Worm (Caenorhabditis elegans): Measurements from ENCODE around the gene C18G1.1.

Gene C18G1.1

ce11 chrV:4731154-4731961, 46.4 kb upstream of the C18G1.1 start, which contains the start of gene F39G3.3 (continued):
- TF ChIP-seq nhr-237 (tag; optimal IDR thresholded peaks at IDR 0.05) (no peak), blmp-1 (tag; optimal IDR thresholded peaks at IDR 0.05) (peak; percentile 46), aly-2 (tag; optimal IDR thresholded peaks at IDR 0.05) (no peak), irx-1 (tag; optimal IDR thresholded peaks at IDR 0.05) (peak; percentile 42), mdl-1 (tag; optimal IDR thresholded peaks at IDR 0.05) (peak in 1 of 2 experiments; percentile 30), ets-5 (GFP tag; IDR thresholded peaks at IDR 0.05) (no peak), efl-1 (optimal IDR thresholded peaks at IDR 0.05) (peak; percentile 33 to 55), efl-1 (GFP tag; optimal IDR thresholded peaks at IDR 0.05 in 1 of 2) (peak; percentile 35 to 95), zag-1 (tag; optimal IDR thresholded peaks at IDR 0.05) (no peak), dsc-1 (tag; optimal IDR thresholded peaks at IDR 0.05) (peak; percentile 73), F16B12.6 (tag; optimal IDR thresholded peaks at IDR 0.05) (no peak), nhr-90 (tag; optimal IDR thresholded peaks at IDR 0.05; ENCODE audit: poor library complexity) (peak; percentile 69), aha-1 (tag; optimal IDR thresholded peaks at IDR 0.05) (no peak), nhr-47 (tag; optimal IDR thresholded peaks at IDR 0.05) (peak; percentile 65), jun-1 (tag; optimal IDR thresholded peaks at IDR 0.05) (no peak), nhr-20 (tag; optimal IDR thresholded peaks at IDR 0.05) (peak; percentile 57), sptf-1 (tag; optimal IDR thresholded peaks at IDR 0.05) (no peak), lin-13 (GFP tag; optimal IDR thresholded peaks at IDR 0.05) (peak; percentile 40)

DNA sequence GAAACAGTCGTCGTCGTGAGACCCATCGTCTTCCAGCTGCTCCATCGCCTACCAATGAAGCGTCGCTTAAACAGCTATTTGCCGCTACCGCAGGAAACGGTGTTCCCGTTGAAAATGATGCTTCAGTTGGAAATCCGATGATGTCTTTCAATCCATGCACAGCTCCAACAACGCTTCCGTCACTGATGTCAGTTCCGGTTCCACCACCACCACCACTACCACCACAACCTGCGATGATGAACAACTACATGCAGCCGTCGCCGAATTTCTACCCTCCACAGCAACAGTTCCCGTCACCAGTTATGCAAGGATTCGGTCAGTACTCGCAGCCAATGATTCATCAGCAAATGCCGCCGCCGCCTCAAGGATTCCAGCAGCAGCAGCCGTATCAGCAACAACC, 43.8 kb upstream of the C18G1.1 start:
- TF ChIP-seq vab-15 (tag; optimal IDR thresholded peaks at IDR 0.05) (no peak), fkh-10 (GFP tag; optimal IDR thresholded peaks at IDR 0.05) (no peak), alr-1 (tag; optimal IDR thresholded peaks at IDR 0.05; ENCODE audit: borderline replicate concordance) (no peak), nhr-90 (tag; optimal IDR thresholded peaks at IDR 0.05; ENCODE audit: poor library complexity) (no peak), pag-3 (tag; optimal IDR thresholded peaks at IDR 0.05; ENCODE audit: borderline replicate concordance, insufficient read depth) (no peak), nhr-20 (tag; optimal IDR thresholded peaks at IDR 0.05) (no peak), elt-3 (tag; optimal IDR thresholded peaks at IDR 0.05) (no peak), pqm-1 (tag; optimal IDR thresholded peaks at IDR 0.05) (no peak), tlp-1 (tag; optimal IDR thresholded peaks at IDR 0.05) (no peak), sup-37 (GFP tag; optimal IDR thresholded peaks at IDR 0.05) (no peak), zag-1 (tag; optimal IDR thresholded peaks at IDR 0.05) (no peak), skn-1 (tag; optimal IDR thresholded peaks at IDR 0.05) (no peak), dpl-1 (GFP tag; optimal IDR thresholded peaks at IDR 0.05) (no peak), ceh-82 (tag; optimal IDR thresholded peaks at IDR 0.05) (no peak), aly-2 (tag; optimal IDR thresholded peaks at IDR 0.05) (no peak), ceh-88 (GFP tag; IDR thresholded peaks at IDR 0.05) (no peak), pax-3 (tag; optimal IDR thresholded peaks at IDR 0.05) (no peak)

- no peak for TF ChIP-seq fos-1 (tag; optimal IDR thresholded peaks at IDR 0.05)
These were observed 43.2 kb upstream of the C18G1.1 start for ce11 chrV:4734608-4735007.

DNA sequence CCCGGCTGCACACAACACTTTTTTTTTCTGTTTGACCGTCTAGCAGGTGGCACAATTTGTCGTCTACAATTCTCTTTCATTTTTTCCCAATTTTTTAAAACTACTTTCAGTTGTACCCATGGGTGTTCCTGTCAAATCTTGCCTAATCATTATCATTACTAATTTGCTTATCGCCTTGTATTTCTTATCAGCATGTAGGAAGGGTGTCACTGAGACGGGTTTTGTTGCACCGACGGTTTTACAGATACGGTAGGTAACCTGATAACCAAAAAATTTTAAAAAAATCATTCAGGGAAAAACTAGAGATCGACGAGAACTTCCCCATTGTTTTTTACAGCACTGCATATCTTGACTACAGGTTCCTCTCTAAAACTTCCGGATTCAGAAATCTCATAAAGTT, 40.0 kb upstream of the C18G1.1 start, which contains the start of gene F39G3.2:
TSS of gene F39G3.2 (plus strand) at position 105 of the 400 bp plus-strand sequence.
- TF ChIP-seq lin-14 (GFP tag; optimal IDR thresholded peaks at IDR 0.05) (no peak), mab-9 (GFP tag; IDR thresholded peaks at IDR 0.05) (no peak), elt-3 (tag; optimal IDR thresholded peaks at IDR 0.05) (no peak), dsc-1 (tag; optimal IDR thresholded peaks at IDR 0.05) (no peak), ceh-90 (tag; optimal IDR thresholded peaks at IDR 0.05) (no peak), elt-2 (tag; optimal IDR thresholded peaks at IDR 0.05) (peak; percentile 62), jun-1 (tag; optimal IDR thresholded peaks at IDR 0.05) (peak; percentile 18), vab-15 (tag; optimal IDR thresholded peaks at IDR 0.05) (no peak), unc-86 (tag; optimal IDR thresholded peaks at IDR 0.05) (no peak), mdl-1 (tag; optimal IDR thresholded peaks at IDR 0.05) (no peak), nhr-11 (tag; optimal IDR thresholded peaks at IDR 0.05) (no peak), fkh-4 (tag; optimal IDR thresholded peaks at IDR 0.05; ENCODE audit: borderline replicate concordance) (no peak)
